Worm (Caenorhabditis elegans): ENCODE data around the gene col-41.

- no peak for TF ChIP-seq hnd-1 (tag; optimal IDR thresholded peaks at IDR 0.05)
- TF ChIP-seq ama-1 (optimal IDR thresholded peaks at IDR 0.05): no peak
Observed at ce11 chrX:15221107-15221506, 44.8 kb upstream of the col-41 start.

Data from whole organism, early embryonic.